Worm (Caenorhabditis elegans) whole organism, L2 larva: ENCODE data around the gene aptf-4.

Source experiments
- R02D3.7 ChIP-seq: fragments of 150-350 bp; optimal IDR thresholded peaks from 2 replicates; lab custom pipeline; 2014; ENCODE audit warnings: missing biosample characterization, missing genetic modification characterization
- ama-1 ChIP-seq: fragments of 150-350 bp; optimal IDR thresholded peaks from 2 replicates; lab custom pipeline; 2018; ENCODE audit warnings: inconsistent platforms
- ceh-82 ChIP-seq: fragments of 150-350 bp; optimal IDR thresholded peaks from 2 replicates; lab custom pipeline; 2014; ENCODE audit warnings: missing biosample characterization, missing genetic modification characterization
- lin-13 ChIP-seq: fragments of 150-350 bp; optimal IDR thresholded peaks from 2 replicates; lab custom pipeline; 2014; ENCODE audit warnings: missing biosample characterization, missing genetic modification reagents, missing genetic modification characterization
- nhr-237 ChIP-seq: fragments of 150-350 bp; optimal IDR thresholded peaks from 2 replicates; lab custom pipeline; 2014; ENCODE audit warnings: missing biosample characterization, missing genetic modification characterization
- nhr-6 ChIP-seq: fragments of 150-350 bp; optimal IDR thresholded peaks from 2 replicates; lab custom pipeline; 2014; ENCODE audit warnings: missing biosample characterization, missing genetic modification characterization
- unc-39 ChIP-seq: fragments of 150-350 bp; optimal IDR thresholded peaks from 2 replicates; lab custom pipeline; 2014; ENCODE audit warnings: missing biosample characterization, missing genetic modification characterization
- unc-55 ChIP-seq: fragments of 150-350 bp; sonication (generic microtip); optimal IDR thresholded peaks from 3 replicates; lab custom pipeline; 2014; ENCODE audit warnings: missing biosample characterization, missing genetic modification reagents, missing genetic modification characterization
- unc-62 ChIP-seq: fragments of 150-350 bp; optimal IDR thresholded peaks from 2 replicates; lab custom pipeline; 2014; ENCODE audit warnings: missing biosample characterization, missing genetic modification reagents, missing genetic modification characterization
- ztf-1 ChIP-seq: fragments of 200-800 bp; sonication (Bioruptor generic); conservative IDR thresholded peaks from 2 replicates; pipeline ENCODE4 v1.3.6; 2022; ENCODE audit warnings: missing genetic modification characterization, missing compliant biosample characterization

- TF ChIP-seq unc-39 (tag; lab: Kevin White, UChicago) (no peak), ceh-82 (tag; lab: Kevin White, UChicago) (no peak), lin-13 (no peak), ama-1 (lab: Kevin White, UChicago) (no peak), nhr-6 (tag; lab: Kevin White, UChicago) (no peak), nhr-237 (no peak), unc-55 (no peak), R02D3.7 (no peak), unc-62 (GFP tag; lab: Kevin White, UChicago) (no peak), ztf-1 (GFP tag; lab: Robert Waterston, UW) (no peak)
These were observed 46.8 kb downstream of the aptf-4 start, which contains the start of gene vab-9 for ce11 chrII:8637615-8638014.
